Fruit fly (Drosophila melanogaster) whole organism, embryonic: ENCODE results near the gene CG10147.

Experiments
- Adf1 ChIP-seq: fragments of 200-800 bp; sonication (Bioruptor generic); IDR thresholded peaks from 2 replicates; pipeline ENCODE4 v1.3.6; 2022; ENCODE audit warnings: missing biosample characterization, missing genetic modification characterization
- BEAF-32 ChIP-seq: fragments of 200-800 bp; sonication (Bioruptor generic); optimal IDR thresholded peaks from 3 replicates; lab custom pipeline; 2017; ENCODE audit warnings: missing biosample characterization, missing genetic modification characterization, mild to moderate bottlenecking, moderate library complexity, missing genetic modification reagents
- CG10543 ChIP-seq: fragments of 200-800 bp; sonication (Bioruptor generic); optimal IDR thresholded peaks from 3 replicates; lab custom pipeline; 2017; ENCODE audit warnings: missing biosample characterization, mild to moderate bottlenecking, missing genetic modification characterization, moderate library complexity
- CG11504 ChIP-seq: fragments of 200-800 bp; sonication (Bioruptor generic); optimal IDR thresholded peaks from 3 replicates; lab custom pipeline; 2019; ENCODE audit warnings: missing biosample characterization, mild to moderate bottlenecking, missing genetic modification characterization, moderate library complexity
- CG11695 ChIP-seq: fragments of 200-800 bp; sonication (Bioruptor generic); IDR thresholded peaks from 3 replicates; pipeline ENCODE4 v1.3.6; 2022; ENCODE audit warnings: missing biosample characterization, missing genetic modification characterization
- CG12299 ChIP-seq: fragments of 200-800 bp; sonication (Bioruptor generic); optimal IDR thresholded peaks from 2 replicates; lab custom pipeline; 2018; ENCODE audit warnings: missing biosample characterization, mild to moderate bottlenecking, missing genetic modification characterization
- CG13296 ChIP-seq: fragments of 200-800 bp; sonication (Bioruptor generic); optimal IDR thresholded peaks from 3 replicates; lab custom pipeline; 2018; ENCODE audit warnings: missing biosample characterization, mild to moderate bottlenecking, missing genetic modification characterization
- CG13624 ChIP-seq: fragments of 200-800 bp; sonication (Bioruptor generic); optimal IDR thresholded peaks from 2 replicates; lab custom pipeline; 2016; ENCODE audit warnings: missing biosample characterization, missing genetic modification characterization
- CG13775 ChIP-seq: fragments of 200-800 bp; sonication (Bioruptor generic); optimal IDR thresholded peaks from 3 replicates; lab custom pipeline; 2017; ENCODE audit warnings: missing biosample characterization, mild to moderate bottlenecking, missing genetic modification characterization
- CG14014 ChIP-seq: fragments of 200-800 bp; sonication (Bioruptor generic); IDR thresholded peaks from 2 replicates; pipeline ENCODE4 v1.3.6; 2022; ENCODE audit warnings: missing biosample characterization, missing genetic modification characterization
- CG1603 ChIP-seq: fragments of 200-800 bp; sonication (Bioruptor generic); optimal IDR thresholded peaks from 2 replicates; lab custom pipeline; 2019; ENCODE audit warnings: missing biosample characterization, mild to moderate bottlenecking, missing genetic modification characterization, moderate library complexity
- CG17359 ChIP-seq: fragments of 200-800 bp; sonication (Bioruptor generic); optimal IDR thresholded peaks from 3 replicates; lab custom pipeline; 2018; ENCODE audit warnings: missing biosample characterization, mild to moderate bottlenecking, missing genetic modification characterization, moderate library complexity
- CG18764 ChIP-seq: fragments of 200-800 bp; sonication (Bioruptor generic); optimal IDR thresholded peaks from 3 replicates; lab custom pipeline; 2016; ENCODE audit warnings: missing biosample characterization, missing genetic modification characterization
- CG31365 ChIP-seq: fragments of 200-800 bp; sonication (Bioruptor generic); optimal IDR thresholded peaks from 2 replicates; lab custom pipeline; 2018; ENCODE audit warnings: missing biosample characterization, mild to moderate bottlenecking, missing genetic modification characterization
- CG34224 ChIP-seq: fragments of 200-800 bp; sonication (Bioruptor generic); IDR thresholded peaks from 3 replicates; pipeline ENCODE4 v1.3.6; 2022; ENCODE audit warnings: missing biosample characterization, missing genetic modification characterization; ENCODE audit not compliant: partially characterized antibody
- CG6654 ChIP-seq: fragments of 200-800 bp; sonication (Bioruptor generic); optimal IDR thresholded peaks from 2 replicates; lab custom pipeline; 2017; ENCODE audit warnings: missing biosample characterization, mild to moderate bottlenecking, missing genetic modification characterization
- CG7271 ChIP-seq: fragments of 200-800 bp; sonication (Bioruptor generic); optimal IDR thresholded peaks from 2 replicates; lab custom pipeline; 2018; ENCODE audit warnings: missing biosample characterization, mild to moderate bottlenecking, missing genetic modification characterization, moderate library complexity
- CG7372 ChIP-seq: fragments of 200-800 bp; sonication (Bioruptor generic); IDR thresholded peaks from 2 replicates; pipeline ENCODE4 v1.3.6; 2022; ENCODE audit warnings: missing biosample characterization, missing genetic modification characterization
- CG8281 ChIP-seq: fragments of 200-800 bp; sonication (Bioruptor generic); optimal IDR thresholded peaks from 2 replicates; lab custom pipeline; 2018; ENCODE audit warnings: missing biosample characterization, mild to moderate bottlenecking, missing genetic modification characterization, moderate library complexity
- Chrac-16 ChIP-seq: fragments of 200-800 bp; sonication (Bioruptor generic); optimal IDR thresholded peaks from 3 replicates; lab custom pipeline; 2016; ENCODE audit warnings: missing biosample characterization, missing genetic modification characterization
- CoRest ChIP-seq: fragments of 200-800 bp; sonication (Bioruptor generic); optimal IDR thresholded peaks from 3 replicates; lab custom pipeline; 2018; ENCODE audit warnings: missing biosample characterization, mild to moderate bottlenecking, missing genetic modification characterization, moderate library complexity
- Dp ChIP-seq: fragments of 200-800 bp; sonication (Bioruptor generic); optimal IDR thresholded peaks from 2 replicates; lab custom pipeline; 2018; ENCODE audit warnings: missing biosample characterization, mild to moderate bottlenecking, missing genetic modification characterization, moderate library complexity
- Fer2 ChIP-seq: fragments of 200-800 bp; sonication (Bioruptor generic); optimal IDR thresholded peaks from 2 replicates; lab custom pipeline; 2018; ENCODE audit warnings: missing biosample characterization, mild to moderate bottlenecking, missing genetic modification characterization, moderate library complexity
- Kr ChIP-seq: fragments of 200-800 bp; sonication (Bioruptor generic); optimal IDR thresholded peaks from 2 replicates; lab custom pipeline; 2017; ENCODE audit warnings: missing biosample characterization, mild to moderate bottlenecking, missing genetic modification characterization
- Lhr ChIP-seq: fragments of 200-800 bp; sonication (Bioruptor generic); optimal IDR thresholded peaks from 3 replicates; lab custom pipeline; 2017; ENCODE audit warnings: mild to moderate bottlenecking, missing biosample characterization, missing genetic modification reagents, missing genetic modification characterization
- NFAT ChIP-seq: fragments of 200-800 bp; sonication (Bioruptor generic); IDR thresholded peaks from 2 replicates; pipeline ENCODE4 v1.3.6; 2022; ENCODE audit warnings: missing biosample characterization, missing genetic modification characterization
- Oli ChIP-seq: fragments of 200-800 bp; sonication (Bioruptor generic); optimal IDR thresholded peaks from 2 replicates; lab custom pipeline; 2018; ENCODE audit warnings: missing biosample characterization, mild to moderate bottlenecking, missing genetic modification characterization, moderate library complexity
- Tbp ChIP-seq: fragments of >200 bp; optimal IDR thresholded peaks from 2 replicates; lab custom pipeline; 2018; ENCODE audit warnings: missing biosample characterization, missing genetic modification characterization
- ab ChIP-seq: fragments of 200-800 bp; sonication (Bioruptor generic); optimal IDR thresholded peaks from 2 replicates; lab custom pipeline; 2016; ENCODE audit warnings: missing biosample characterization, missing genetic modification characterization
- abd-A ChIP-seq: fragments of 200-800 bp; sonication (Bioruptor generic); optimal IDR thresholded peaks from 3 replicates; lab custom pipeline; 2019; ENCODE audit warnings: missing biosample characterization, mild to moderate bottlenecking, missing genetic modification characterization, moderate library complexity
- az2 ChIP-seq: fragments of 200-800 bp; sonication (Bioruptor generic); optimal IDR thresholded peaks from 3 replicates; lab custom pipeline; 2016; ENCODE audit warnings: missing biosample characterization, missing genetic modification characterization
- corto ChIP-seq: fragments of 200-800 bp; sonication (Bioruptor generic); optimal IDR thresholded peaks from 2 replicates; lab custom pipeline; 2016; ENCODE audit warnings: missing biosample characterization, mild to moderate bottlenecking, missing genetic modification characterization, moderate library complexity
- da ChIP-seq: fragments of 200-800 bp; sonication (Bioruptor generic); optimal IDR thresholded peaks from 2 replicates; lab custom pipeline; 2016; ENCODE audit warnings: missing biosample characterization, missing genetic modification characterization
- dati ChIP-seq: fragments of 200-800 bp; sonication (Bioruptor generic); IDR thresholded peaks from 2 replicates; pipeline ENCODE4 v1.3.6; 2022; ENCODE audit warnings: missing biosample characterization, missing genetic modification characterization
- exex ChIP-seq: fragments of 200-800 bp; sonication (Bioruptor generic); optimal IDR thresholded peaks from 4 replicates; lab custom pipeline; 2018; ENCODE audit warnings: missing biosample characterization, mild to moderate bottlenecking, missing genetic modification characterization, moderate library complexity
- fd3F ChIP-seq: fragments of 200-800 bp; sonication (Bioruptor generic); optimal IDR thresholded peaks from 2 replicates; lab custom pipeline; 2018; ENCODE audit warnings: missing biosample characterization, mild to moderate bottlenecking, missing genetic modification characterization, moderate library complexity
- grn ChIP-seq: fragments of 200-800 bp; sonication (Bioruptor generic); optimal IDR thresholded peaks from 3 replicates; lab custom pipeline; 2017; ENCODE audit warnings: missing biosample characterization, missing genetic modification characterization
- her ChIP-seq: fragments of 200-800 bp; sonication (Bioruptor generic); optimal IDR thresholded peaks from 2 replicates; lab custom pipeline; 2016; ENCODE audit warnings: missing biosample characterization, missing genetic modification characterization
- jigr1 ChIP-seq: fragments of 200-800 bp; sonication (Bioruptor generic); IDR thresholded peaks from 3 replicates; pipeline ENCODE4 v1.3.6; 2022; ENCODE audit warnings: missing biosample characterization, missing genetic modification characterization
- lab ChIP-seq: fragments of 200-800 bp; sonication (Bioruptor generic); optimal IDR thresholded peaks from 3 replicates; lab custom pipeline; 2017; ENCODE audit warnings: missing biosample characterization, missing genetic modification characterization, mild to moderate bottlenecking, moderate library complexity, missing genetic modification reagents
- lbe ChIP-seq: fragments of 200-800 bp; sonication (Bioruptor generic); optimal IDR thresholded peaks from 2 replicates; lab custom pipeline; 2016; ENCODE audit warnings: missing biosample characterization, mild to moderate bottlenecking, missing genetic modification characterization
- lmd ChIP-seq: fragments of 200-800 bp; sonication (Bioruptor generic); IDR thresholded peaks from 2 replicates; pipeline ENCODE4 v1.3.6; 2022; ENCODE audit warnings: missing biosample characterization, missing genetic modification characterization
- onecut ChIP-seq: fragments of 200-800 bp; sonication (Bioruptor generic); IDR thresholded peaks from 2 replicates; pipeline ENCODE4 v1.3.6; 2022; ENCODE audit warnings: missing biosample characterization, missing genetic modification characterization
- org-1 ChIP-seq: fragments of 200-800 bp; sonication (Bioruptor generic); optimal IDR thresholded peaks from 2 replicates; lab custom pipeline; 2017; ENCODE audit warnings: missing biosample characterization, missing genetic modification characterization
- pum ChIP-seq: fragments of 200-800 bp; sonication (Bioruptor generic); optimal IDR thresholded peaks from 2 replicates; lab custom pipeline; 2016; ENCODE audit warnings: missing biosample characterization, missing genetic modification characterization
- schlank ChIP-seq: fragments of 200-800 bp; sonication (Bioruptor generic); optimal IDR thresholded peaks from 2 replicates; lab custom pipeline; 2018; ENCODE audit warnings: missing biosample characterization, mild to moderate bottlenecking, missing genetic modification characterization
- seq ChIP-seq: fragments of 200-800 bp; sonication (Bioruptor generic); IDR thresholded peaks from 2 replicates; pipeline ENCODE4 v1.3.6; 2022; ENCODE audit warnings: missing biosample characterization, missing genetic modification characterization
- slp2 ChIP-seq: fragments of 200-800 bp; sonication (Bioruptor generic); optimal IDR thresholded peaks from 2 replicates; lab custom pipeline; 2016; ENCODE audit warnings: missing biosample characterization, missing genetic modification characterization
- tna ChIP-seq: fragments of 200-800 bp; sonication (Bioruptor generic); IDR thresholded peaks from 2 replicates; pipeline ENCODE4 v1.3.6; 2022; ENCODE audit warnings: missing biosample characterization, missing genetic modification characterization; ENCODE audit not compliant: partially characterized antibody
- toy ChIP-seq: fragments of 200-800 bp; sonication (Bioruptor generic); IDR thresholded peaks from 2 replicates; pipeline ENCODE4 v1.3.6; 2022; ENCODE audit warnings: missing biosample characterization, missing genetic modification characterization
- tup ChIP-seq: fragments of 200-800 bp; sonication (Bioruptor generic); optimal IDR thresholded peaks from 2 replicates; lab custom pipeline; 2016; ENCODE audit warnings: missing biosample characterization, mild to moderate bottlenecking, missing genetic modification characterization, moderate library complexity

CG10147 gene

dm6 chr3L:6488405-6488804 lies at the start of gene CG10147, which contains the start of gene Bulli (continued):
- TF ChIP-seq tup (GFP tag; lab: Kevin White, UChicago) (peak; percentile 96), Chrac-16 (GFP tag; lab: Kevin White, UChicago) (peak; percentile 99), CG13296 (GFP tag; lab: Kevin White, UChicago) (peak; percentile 90), CG11504 (tag; lab: Kevin White, UChicago) (peak; percentile 95), CG31365 (tag; lab: Kevin White, UChicago) (peak; percentile 69), seq (GFP tag; lab: Robert Waterston, UW) (peak; percentile 95), lab (GFP tag; lab: Kevin White, UChicago) (peak; percentile 97), dati (peak; percentile 91), lbe (peak; percentile 95), pum (GFP tag; lab: Kevin White, UChicago) (peak; percentile 92), exex (peak; percentile 79), jigr1 (GFP tag; lab: Robert Waterston, UW) (peak; percentile 96), CG11695 (GFP tag; lab: Robert Waterston, UW) (peak; percentile 95), CG10543 (GFP tag; lab: Kevin White, UChicago) (peak; percentile 94), CG8281 (peak; percentile 85), lmd (GFP tag; lab: Robert Waterston, UW) (peak; percentile 99), Lhr (GFP tag; lab: Kevin White, UChicago) (peak; percentile 96), BEAF-32 (peak; percentile 97), CG1603 (peak; percentile 95), CG34224 (GFP tag; lab: Robert Waterston, UW) (peak; percentile 92), CoRest (peak; percentile 98), toy (GFP tag; lab: Robert Waterston, UW) (peak; percentile 91), ab (peak; percentile 92), grn (GFP tag; lab: Kevin White, UChicago) (peak; percentile 91), fd3F (peak; percentile 97), Oli (tag; lab: Kevin White, UChicago) (peak; percentile 96), slp2 (peak; percentile 89), CG18764 (peak; percentile 97), CG17359 (peak; percentile 97), org-1 (GFP tag; lab: Kevin White, UChicago) (peak; percentile 82), NFAT (GFP tag; lab: Robert Waterston, UW) (peak; percentile 99), schlank (tag; lab: Kevin White, UChicago) (peak; percentile 80), da (GFP tag; lab: Kevin White, UChicago) (peak; percentile 83), CG6654 (GFP tag; lab: Kevin White, UChicago) (peak; percentile 84), onecut (GFP tag; lab: Robert Waterston, UW) (peak; percentile 85), corto (peak; percentile 88), tna (peak; percentile 84), CG13624 (GFP tag; lab: Kevin White, UChicago) (peak; percentile 93), az2 (GFP tag; lab: Kevin White, UChicago) (peak; percentile 98), CG7271 (tag; lab: Kevin White, UChicago) (peak; percentile 95), Kr (peak; percentile 99), Fer2 (tag; lab: Kevin White, UChicago) (peak; percentile 95), Adf1 (GFP tag; lab: Robert Waterston, UW) (peak; percentile 83), CG13775 (GFP tag; lab: Kevin White, UChicago) (peak; percentile 99), Dp (GFP tag; lab: Kevin White, UChicago) (peak; percentile 34), CG12299 (tag; lab: Kevin White, UChicago) (peak; percentile 93), CG7372 (GFP tag; lab: Robert Waterston, UW) (peak; percentile 99), her (peak; percentile 59), CG14014 (GFP tag; lab: Robert Waterston, UW) (peak; percentile 98), abd-A (tag; lab: Kevin White, UChicago) (no peak), Tbp (GFP tag; lab: Kevin White, UChicago) (no peak)
